Worm (Caenorhabditis elegans) whole organism, young adult: ENCODE measurements around the gene phyh-1.

Experiments used
- F22D6.2 ChIP-seq: sonication (generic microtip); optimal IDR thresholded peaks from 2 replicates; lab custom pipeline; 2016; ENCODE audit warnings: mild to moderate bottlenecking, missing genetic modification characterization, missing compliant biosample characterization
- F37B4.10 ChIP-seq: fragments of 200-800 bp; sonication (Bioruptor generic); IDR thresholded peaks from 2 replicates; pipeline ENCODE4 v1.3.6; 2022; ENCODE audit warnings: missing genetic modification characterization, missing compliant biosample characterization
- F52B5.7 ChIP-seq: sonication (generic microtip); optimal IDR thresholded peaks from 2 replicates; lab custom pipeline; 2016; ENCODE audit warnings: mild to moderate bottlenecking, missing genetic modification characterization, missing compliant biosample characterization
- ZK185.1 ChIP-seq: sonication (generic microtip); optimal IDR thresholded peaks from 2 replicates; lab custom pipeline; 2016; ENCODE audit warnings: mild to moderate bottlenecking, missing genetic modification characterization, missing compliant biosample characterization; ENCODE audit not compliant: poor library complexity, severe bottlenecking
- cebp-2 ChIP-seq: fragments of 200-800 bp; sonication (Bioruptor generic); IDR thresholded peaks from 2 replicates; pipeline ENCODE4 v1.3.6; 2022; ENCODE audit warnings: missing genetic modification characterization, missing compliant biosample characterization
- efl-1 ChIP-seq: fragments of 150-350 bp; optimal IDR thresholded peaks from 2 replicates; lab custom pipeline; 2014; ENCODE audit warnings: missing biosample characterization, missing genetic modification reagents, missing genetic modification characterization
- him-1 ChIP-seq: sonication (generic microtip); optimal IDR thresholded peaks from 2 replicates; lab custom pipeline; 2016; ENCODE audit warnings: missing genotype, missing genetic modification reagents, missing genetic modification characterization, missing compliant biosample characterization
- hmg-1.2 ChIP-seq: fragments of 200-800 bp; sonication (Bioruptor generic); IDR thresholded peaks from 2 replicates; pipeline ENCODE4 v1.3.6; 2022; ENCODE audit warnings: missing genetic modification reagents, missing genetic modification characterization, missing compliant biosample characterization
- lin-40 ChIP-seq: sonication (generic microtip); optimal IDR thresholded peaks from 2 replicates; lab custom pipeline; 2016; ENCODE audit warnings: missing genetic modification characterization, mild to moderate bottlenecking, missing compliant biosample characterization, missing genotype, missing genetic modification reagents
- madf-3 ChIP-seq: fragments of 200-800 bp; sonication (Bioruptor generic); IDR thresholded peaks from 2 replicates; pipeline ENCODE4 v1.3.6; 2022; ENCODE audit warnings: missing genetic modification reagents, missing genetic modification characterization, missing compliant biosample characterization
- nhr-179 ChIP-seq: sonication (generic microtip); optimal IDR thresholded peaks from 2 replicates; lab custom pipeline; 2016; ENCODE audit warnings: mild to moderate bottlenecking, missing genetic modification characterization, missing compliant biosample characterization
- snpc-1.1 ChIP-seq: sonication (generic microtip); optimal IDR thresholded peaks from 2 replicates; lab custom pipeline; 2017; ENCODE audit warnings: missing genetic modification characterization, mild to moderate bottlenecking, missing compliant biosample characterization, antibody characterized with exemption, moderate library complexity, missing genotype, missing genetic modification reagents; ENCODE audit not compliant: insufficient read depth
- tlf-1 ChIP-seq: fragments of 200-800 bp; sonication (Bioruptor generic); optimal IDR thresholded peaks from 2 replicates; lab custom pipeline; 2018; ENCODE audit warnings: mild to moderate bottlenecking, missing genetic modification characterization, missing compliant biosample characterization
- ztf-22 ChIP-seq: fragments of 200-800 bp; sonication (Bioruptor generic); optimal IDR thresholded peaks from 2 replicates; lab custom pipeline; 2018; ENCODE audit warnings: mild to moderate bottlenecking, missing genetic modification characterization, moderate library complexity, missing compliant biosample characterization

- 0 out of 2 replicates have a peak, but pooled peaks have one; percentile 22 for TF ChIP-seq madf-3 (GFP tag; lab: Robert Waterston, UW)
- TF ChIP-seq cebp-2 (GFP tag; lab: Robert Waterston, UW) = no peak
- no peak for TF ChIP-seq efl-1 (GFP tag; lab: Kevin White, UChicago)
- no peak for TF ChIP-seq F37B4.10 (GFP tag; lab: Robert Waterston, UW)
- no peak for TF ChIP-seq lin-40 (tag; lab: Kevin White, UChicago)
- TF ChIP-seq ztf-22 (GFP tag; lab: Kevin White, UChicago) = no peak
- TF ChIP-seq snpc-1.1 = no peak
- no peak for TF ChIP-seq him-1 (tag; lab: Kevin White, UChicago)
- no peak for TF ChIP-seq ZK185.1 (tag; lab: Kevin White, UChicago)
- TF ChIP-seq F52B5.7 (tag; lab: Kevin White, UChicago) = no peak
- no peak for TF ChIP-seq hmg-1.2 (GFP tag; lab: Robert Waterston, UW)
- no peak for TF ChIP-seq nhr-179
- TF ChIP-seq tlf-1 (GFP tag; lab: Kevin White, UChicago) = no peak
- TF ChIP-seq F22D6.2 = no peak
These were observed 17.7 kb upstream of the phyh-1 start, which contains the start of gene clec-196 for ce11 chrIV:17276705-17277458.
